Fruit fly (Drosophila melanogaster) whole organism, wandering third instar larva: ENCODE results near the gene Mcm7.

ENCODE experiments used
- CG32264 ChIP-seq: fragments of 200-800 bp; sonication (Bioruptor generic); optimal IDR thresholded peaks from 2 replicates; lab custom pipeline; 2016; ENCODE audit warnings: missing biosample characterization, missing genetic modification characterization
- CrebA ChIP-seq: fragments of 200-800 bp; sonication (Bioruptor generic); optimal IDR thresholded peaks from 2 replicates; lab custom pipeline; 2016; ENCODE audit warnings: missing biosample characterization, mild to moderate bottlenecking, missing genetic modification characterization, borderline replicate concordance
- GATAd ChIP-seq: sonication (Bioruptor generic); optimal IDR thresholded peaks from 2 replicates; lab custom pipeline; 2016; ENCODE audit warnings: missing biosample characterization, missing genetic modification characterization
- HLH106 ChIP-seq: fragments of 200-800 bp; optimal IDR thresholded peaks from 3 replicates; lab custom pipeline; 2019; ENCODE audit warnings: missing biosample characterization, mild to moderate bottlenecking, missing genetic modification characterization, moderate library complexity
- Hnf4 ChIP-seq: fragments of 200-800 bp; sonication (Bioruptor generic); optimal IDR thresholded peaks from 2 replicates; lab custom pipeline; 2016; ENCODE audit warnings: missing biosample characterization, mild to moderate bottlenecking, missing genetic modification characterization
- Hr83 ChIP-seq: fragments of 200-300 bp; sonication (Bioruptor generic); optimal IDR thresholded peaks from 2 replicates; lab custom pipeline; 2016; ENCODE audit warnings: missing biosample characterization, mild to moderate bottlenecking, missing genetic modification characterization, moderate library complexity; ENCODE audit not compliant: poor library complexity, severe bottlenecking
- Jra ChIP-seq: sonication (Bioruptor generic); optimal IDR thresholded peaks from 2 replicates; lab custom pipeline; 2016; ENCODE audit warnings: missing biosample characterization, missing genetic modification characterization
- Mio ChIP-seq: sonication (Bioruptor generic); optimal IDR thresholded peaks from 2 replicates; lab custom pipeline; 2016; ENCODE audit warnings: missing biosample characterization, missing genetic modification characterization
- N ChIP-seq: fragments of >200 bp; optimal IDR thresholded peaks from 2 replicates; lab custom pipeline; 2018; ENCODE audit warnings: missing biosample characterization, missing external identifiers, missing genetic modification characterization
- OdsH ChIP-seq: fragments of 200-800 bp; sonication (Bioruptor generic); optimal IDR thresholded peaks from 2 replicates; lab custom pipeline; 2016; ENCODE audit warnings: missing biosample characterization, mild to moderate bottlenecking, missing genetic modification characterization
- Rel ChIP-seq, 2 experiments: fragments of 200-800 bp; sonication (Bioruptor generic) in 1 of 2; optimal IDR thresholded peaks; 2 replicates in 1 of 2; 3 replicates in 1 of 2; lab custom pipeline; 2016 to 2019; ENCODE audit warnings: mild to moderate bottlenecking in 2 of 2, missing biosample characterization in 2 of 2, missing genetic modification characterization in 2 of 2, moderate library complexity in 1 of 2
- Sp1 ChIP-seq: fragments of 200-800 bp; sonication (Bioruptor generic); optimal IDR thresholded peaks from 3 replicates; lab custom pipeline; 2019; ENCODE audit warnings: missing biosample characterization, mild to moderate bottlenecking, missing genetic modification characterization, moderate library complexity
- Vsx2 ChIP-seq: fragments of 200-300, 225-300 bp; sonication (Bioruptor generic); optimal IDR thresholded peaks from 2 replicates; lab custom pipeline; 2018; ENCODE audit warnings: missing biosample characterization, missing genetic modification characterization; ENCODE audit not compliant: partially characterized antibody
- br ChIP-seq: fragments of 200-800 bp; sonication (Bioruptor generic); optimal IDR thresholded peaks from 2 replicates; lab custom pipeline; 2016; ENCODE audit warnings: missing biosample characterization, missing genetic modification characterization
- dl ChIP-seq, 2 experiments: fragments of 175-275, 200-275 bp in 1 of 2; fragments of 200-275 bp in 1 of 2; sonication (Bioruptor generic); optimal IDR thresholded peaks; lab custom pipeline; 2018; ENCODE audit warnings: mild to moderate bottlenecking in 2 of 2, missing biosample characterization in 2 of 2, missing genetic modification characterization in 2 of 2, moderate library complexity in 2 of 2; ENCODE audit not compliant: partially characterized antibody in 2 of 2, insufficient read depth in 1 of 2
- dmrt93B ChIP-seq: fragments of 200-800 bp; sonication (Bioruptor generic); optimal IDR thresholded peaks from 2 replicates; lab custom pipeline; 2018; ENCODE audit warnings: missing biosample characterization, mild to moderate bottlenecking, missing genetic modification characterization
- dsf ChIP-seq: sonication (Bioruptor generic); optimal IDR thresholded peaks from 2 replicates; lab custom pipeline; 2016; ENCODE audit warnings: missing biosample characterization, missing genetic modification characterization, borderline replicate concordance
- ey ChIP-seq: fragments of 200-800 bp; sonication (Bioruptor generic); optimal IDR thresholded peaks from 2 replicates; lab custom pipeline; 2016; ENCODE audit warnings: missing biosample characterization, missing genetic modification characterization
- foxo ChIP-seq, 2 experiments: fragments of 200-800 bp; sonication (Bioruptor generic); optimal IDR thresholded peaks; 2 replicates in 1 of 2; 3 replicates in 1 of 2; lab custom pipeline; 2016 to 2017; ENCODE audit warnings: missing biosample characterization in 2 of 2, missing genetic modification characterization in 2 of 2
- fru ChIP-seq: fragments of 200-800 bp; sonication (Bioruptor generic); optimal IDR thresholded peaks from 3 replicates; lab custom pipeline; 2016; ENCODE audit warnings: missing biosample characterization, mild to moderate bottlenecking, missing genetic modification characterization
- h ChIP-seq: fragments of 200-800 bp; sonication (Bioruptor generic); optimal IDR thresholded peaks from 3 replicates; lab custom pipeline; 2016; ENCODE audit warnings: missing biosample characterization, mild to moderate bottlenecking, missing genetic modification characterization
- jim ChIP-seq: fragments of 175-275, 200-325 bp; sonication (Bioruptor generic); optimal IDR thresholded peaks from 2 replicates; lab custom pipeline; 2016; ENCODE audit warnings: missing biosample characterization, mild to moderate bottlenecking, missing genetic modification characterization
- pan ChIP-seq: fragments of >200 bp; optimal IDR thresholded peaks from 2 replicates; lab custom pipeline; 2017
- psq ChIP-seq: fragments of 200-800 bp; sonication (Bioruptor generic); optimal IDR thresholded peaks from 3 replicates; lab custom pipeline; 2017; ENCODE audit warnings: missing biosample characterization, mild to moderate bottlenecking, missing genetic modification characterization, moderate library complexity
- sage ChIP-seq: fragments of 200-800 bp; sonication (Bioruptor generic); optimal IDR thresholded peaks from 2 replicates; lab custom pipeline; 2016; ENCODE audit warnings: missing biosample characterization, mild to moderate bottlenecking, missing genetic modification characterization
- sv ChIP-seq: fragments of 200-800 bp; sonication (Bioruptor generic); optimal IDR thresholded peaks from 3 replicates; lab custom pipeline; 2016; ENCODE audit warnings: missing biosample characterization, missing genetic modification characterization
- usp ChIP-seq: fragments of >200 bp; optimal IDR thresholded peaks from 2 replicates; lab custom pipeline; 2017; ENCODE audit warnings: missing biosample characterization, missing genetic modification characterization
- woc ChIP-seq: sonication (Bioruptor generic); optimal IDR thresholded peaks from 2 replicates; lab custom pipeline; 2016; ENCODE audit warnings: missing biosample characterization, mild to moderate bottlenecking, missing genetic modification characterization

Mcm7 gene

dm6 chr3L:8849817-8850216 lies 41.6 kb upstream of the Mcm7 start:
- TF ChIP-seq usp (GFP tag; lab: Kevin White, UChicago): no peak
- no peak for TF ChIP-seq jim (GFP tag; lab: Kevin White, UChicago)
- TF ChIP-seq dmrt93B (GFP tag; lab: Kevin White, UChicago): no peak
- no peak for TF ChIP-seq Vsx2
- TF ChIP-seq OdsH (GFP tag; lab: Kevin White, UChicago): no peak
- no peak for TF ChIP-seq CrebA
- no peak for TF ChIP-seq N
- TF ChIP-seq, all 38 proteins: peak for 0

DNA sequence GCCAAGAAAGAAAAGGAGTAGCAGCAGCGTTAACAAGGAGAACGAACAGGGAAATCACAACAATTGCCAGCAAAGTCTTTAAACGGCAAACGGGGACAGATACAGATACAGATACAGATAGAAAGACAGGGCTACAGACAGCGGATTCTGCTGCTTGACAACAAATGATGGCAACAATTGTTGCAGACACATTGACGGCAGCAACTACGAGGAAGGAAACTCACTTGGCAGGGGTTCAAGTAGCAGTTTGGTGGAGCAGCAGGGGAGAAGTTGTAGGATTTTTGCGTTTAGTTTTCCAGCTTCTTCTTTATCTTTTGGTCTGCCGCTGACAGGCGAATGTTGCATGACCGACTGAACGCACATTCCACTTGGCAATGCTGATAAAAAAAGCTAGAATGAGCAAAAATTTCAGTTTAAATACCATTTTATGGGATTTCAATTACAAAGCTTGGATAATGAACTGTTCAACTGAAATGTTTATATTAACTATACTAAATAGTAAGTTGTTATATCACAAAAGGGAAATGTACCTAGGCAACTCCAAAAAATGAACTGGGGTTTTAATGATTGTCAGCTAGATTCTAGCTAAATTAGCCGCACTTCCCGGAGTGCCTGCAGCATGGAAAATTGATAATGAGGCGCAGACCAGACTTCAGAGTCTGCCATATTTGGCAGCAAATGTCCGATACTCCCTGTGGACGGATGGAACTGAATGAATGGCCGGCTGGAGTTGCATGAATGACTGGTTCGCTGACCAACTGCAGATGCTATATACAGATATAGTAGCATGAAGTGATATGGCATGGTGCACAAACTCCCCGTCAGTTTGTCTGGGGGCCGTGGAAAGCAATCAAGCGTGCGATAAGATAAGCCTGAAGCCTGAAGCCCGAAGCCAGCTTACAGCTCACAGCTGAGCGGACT lies 40.4 kb upstream of the Mcm7 start:
- no peak for TF ChIP-seq h (GFP tag; lab: Kevin White, UChicago)
- TF ChIP-seq usp (GFP tag; lab: Kevin White, UChicago): no peak
- no peak for TF ChIP-seq HLH106 (tag; lab: Kevin White, UChicago)
- no peak for TF ChIP-seq Sp1 (GFP tag; lab: Kevin White, UChicago)
- no peak for TF ChIP-seq Hnf4 (GFP tag; lab: Kevin White, UChicago)
- TF ChIP-seq dl (GFP tag; optimal IDR thresholded peaks at IDR 0.05; lab: Kevin White, UChicago; ENCODE audit: insufficient read depth in 1 of 2, partially characterized antibody in 2 of 2): no peak
- no peak for TF ChIP-seq ey (GFP tag; lab: Kevin White, UChicago)
- TF ChIP-seq Rel (GFP tag; optimal IDR thresholded peaks at IDR 0.05; lab: Kevin White, UChicago): no peak
- TF ChIP-seq Rel (tag; optimal IDR thresholded peaks at IDR 0.05; lab: Kevin White, UChicago): no peak
- no peak for TF ChIP-seq Hr83
- no peak for TF ChIP-seq dsf (GFP tag; lab: Kevin White, UChicago)
- TF ChIP-seq psq (GFP tag; lab: Kevin White, UChicago): no peak
- TF ChIP-seq foxo (GFP tag; optimal IDR thresholded peaks at IDR 0.05; lab: Kevin White, UChicago): no peak

dm6 chr3L:8851950-8852349 lies 39.4 kb upstream of the Mcm7 start:
- no peak for TF ChIP-seq h (GFP tag; lab: Kevin White, UChicago)
- TF ChIP-seq br: no peak
- TF ChIP-seq Jra: no peak

DNA sequence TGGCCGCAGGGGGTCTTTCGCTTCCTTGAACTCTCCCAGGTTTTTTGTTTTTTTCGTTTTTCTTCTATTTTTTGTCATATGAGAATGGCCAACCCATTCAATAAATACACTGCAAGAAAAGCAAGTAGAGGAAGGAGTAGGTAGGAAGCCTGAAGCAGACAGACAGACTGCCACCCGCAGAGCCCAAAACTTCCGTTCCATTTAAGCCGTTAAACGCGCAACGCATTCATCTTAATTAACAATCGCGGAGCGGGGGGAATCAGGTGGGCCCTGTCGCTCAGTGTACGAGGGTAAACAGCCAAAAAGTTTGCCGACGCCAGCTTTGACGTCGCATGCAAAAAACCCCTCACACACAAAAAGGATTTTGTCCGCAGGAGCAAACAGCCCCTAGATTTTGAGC lies 38.5 kb upstream of the Mcm7 start:
- TF ChIP-seq N (no peak), fru (GFP tag; lab: Kevin White, UChicago) (peak; percentile 40), CG32264 (GFP tag; lab: Kevin White, UChicago) (no peak), Hr83 (no peak), GATAd (GFP tag; lab: Kevin White, UChicago) (no peak), HLH106 (tag; lab: Kevin White, UChicago) (no peak), Sp1 (GFP tag; lab: Kevin White, UChicago) (no peak), sage (GFP tag; lab: Kevin White, UChicago) (no peak), pan (no peak), dsf (GFP tag; lab: Kevin White, UChicago) (no peak), sv (no peak), dmrt93B (GFP tag; lab: Kevin White, UChicago) (no peak), foxo (GFP tag; optimal IDR thresholded peaks at IDR 0.05; lab: Kevin White, UChicago) (peak in 1 of 2 experiments; percentile 23)

DNA sequence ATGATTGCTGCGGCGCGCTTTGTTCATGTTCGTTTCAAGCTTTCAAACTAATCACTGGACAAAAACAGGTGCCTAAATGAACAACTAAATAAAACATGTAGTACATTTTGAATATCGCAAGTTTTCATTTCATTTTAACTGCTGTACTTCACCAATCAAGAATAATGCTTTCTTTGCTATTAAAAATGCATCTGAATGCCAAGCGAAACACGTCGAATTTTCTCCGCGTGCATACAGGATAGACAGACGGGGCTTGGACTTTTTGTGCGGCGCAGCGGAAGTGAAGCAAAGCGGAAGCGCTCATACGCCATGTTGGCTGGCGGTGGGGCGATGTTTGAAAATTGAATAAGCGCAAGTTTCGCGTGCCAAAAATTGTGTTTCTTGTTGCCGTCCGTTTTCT lies 38.0 kb upstream of the Mcm7 start:
- no peak for TF ChIP-seq OdsH (GFP tag; lab: Kevin White, UChicago)
- no peak for TF ChIP-seq woc (GFP tag; lab: Kevin White, UChicago)
- TF ChIP-seq ey (GFP tag; lab: Kevin White, UChicago): no peak

DNA sequence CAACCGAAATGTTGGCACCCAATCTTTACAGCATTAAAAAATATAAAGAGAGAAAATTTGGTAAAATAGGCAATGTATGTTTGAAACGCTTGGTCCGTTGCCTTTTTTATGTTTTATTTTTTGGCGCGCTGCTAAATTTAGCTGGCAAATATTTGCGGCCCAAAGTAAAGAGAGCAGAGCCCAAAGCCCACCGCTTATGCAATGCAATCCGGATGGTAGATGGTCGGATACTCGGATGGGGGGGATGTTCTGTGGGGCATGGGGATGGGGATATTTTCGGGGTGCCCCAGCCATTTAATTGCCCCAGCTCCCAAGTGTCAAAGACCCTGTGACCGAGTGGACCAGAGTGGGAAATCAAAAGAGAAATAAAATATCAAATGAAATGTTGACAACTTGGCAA lies 36.1 kb upstream of the Mcm7 start:
- peak; percentile 14 for TF ChIP-seq Hr83
- TF ChIP-seq Mio (GFP tag; lab: Kevin White, UChicago): no peak
